Worm (Caenorhabditis elegans): ENCODE results near the gene C09B8.8.

The C09B8.8 gene

ce11 chrX:6020782-6021181 lies 5.5 kb downstream of the C09B8.8 start:
- TF ChIP-seq hnd-1 (tag; optimal IDR thresholded peaks at IDR 0.05) = no peak

- TF ChIP-seq ets-7 (tag; optimal IDR thresholded peaks at IDR 0.05) (no peak), tra-4 (tag; optimal IDR thresholded peaks at IDR 0.05) (no peak), aly-1 (tag; optimal IDR thresholded peaks at IDR 0.05) (no peak), ceh-13 (GFP tag; optimal IDR thresholded peaks at IDR 0.05) (no peak), flt-1 (GFP tag; IDR thresholded peaks at IDR 0.05) (no peak), F13C5.2 (tag; optimal IDR thresholded peaks at IDR 0.05) (no peak), hnd-1 (tag; optimal IDR thresholded peaks at IDR 0.05) (no peak), tbx-11 (GFP tag; IDR thresholded peaks at IDR 0.05) (no peak), hmg-4 (GFP tag; optimal IDR thresholded peaks at IDR 0.05) (no peak), B0310.2 (tag; optimal IDR thresholded peaks at IDR 0.05) (no peak), sea-1 (GFP tag; conservative IDR thresholded peaks at IDR 0.05) (no peak), ceh-36 (tag; optimal IDR thresholded peaks at IDR 0.05) (no peak), tbx-37 (GFP tag; conservative IDR thresholded peaks at IDR 0.05) (no peak), ama-1 (optimal IDR thresholded peaks at IDR 0.05) (no peak), scrt-1 (GFP tag; IDR thresholded peaks at IDR 0.05) (no peak), hmbx-1 (tag; optimal IDR thresholded peaks at IDR 0.05) (no peak), pes-1 (GFP tag; IDR thresholded peaks at IDR 0.05) (no peak)
These were observed 7.2 kb downstream of the C09B8.8 start, which contains the start of gene lelo-3 for ce11 chrX:6022469-6022868. Gene lelo-3, minus strand, starts transcription at chrX:6022569.

- no peak for TF ChIP-seq aly-1 (tag; optimal IDR thresholded peaks at IDR 0.05)
- no peak for TF ChIP-seq hnd-1 (tag; optimal IDR thresholded peaks at IDR 0.05)
- no peak for TF ChIP-seq tbx-11 (GFP tag; IDR thresholded peaks at IDR 0.05)
- TF ChIP-seq scrt-1 (GFP tag; IDR thresholded peaks at IDR 0.05) = no peak
- no peak for TF ChIP-seq ceh-36 (tag; optimal IDR thresholded peaks at IDR 0.05)
- TF ChIP-seq ets-7 (tag; optimal IDR thresholded peaks at IDR 0.05) = no peak
- no peak for TF ChIP-seq ama-1 (optimal IDR thresholded peaks at IDR 0.05)
- no peak for TF ChIP-seq ceh-13 (GFP tag; optimal IDR thresholded peaks at IDR 0.05)
- TF ChIP-seq hmg-4 (GFP tag; optimal IDR thresholded peaks at IDR 0.05) = no peak
- TF ChIP-seq sea-1 (GFP tag; conservative IDR thresholded peaks at IDR 0.05) = no peak
- TF ChIP-seq flt-1 (GFP tag; IDR thresholded peaks at IDR 0.05) = no peak
These were observed 9.7 kb downstream of the C09B8.8 start for ce11 chrX:6024977-6025376.

- no peak for TF ChIP-seq pes-1 (GFP tag; IDR thresholded peaks at IDR 0.05)
- TF ChIP-seq tra-4 (tag; optimal IDR thresholded peaks at IDR 0.05) = no peak
- no peak for TF ChIP-seq scrt-1 (GFP tag; IDR thresholded peaks at IDR 0.05)
- TF ChIP-seq F13C5.2 (tag; optimal IDR thresholded peaks at IDR 0.05) = no peak
- TF ChIP-seq B0310.2 (tag; optimal IDR thresholded peaks at IDR 0.05) = no peak
- TF ChIP-seq tbx-37 (GFP tag; conservative IDR thresholded peaks at IDR 0.05) = no peak
- TF ChIP-seq hmbx-1 (tag; optimal IDR thresholded peaks at IDR 0.05) = no peak
- no peak for TF ChIP-seq tbx-11 (GFP tag; IDR thresholded peaks at IDR 0.05)
- TF ChIP-seq hmg-4 (GFP tag; optimal IDR thresholded peaks at IDR 0.05) = no peak
- TF ChIP-seq ceh-36 (tag; optimal IDR thresholded peaks at IDR 0.05) = no peak
- no peak for TF ChIP-seq ama-1 (optimal IDR thresholded peaks at IDR 0.05)
- no peak for TF ChIP-seq sea-1 (GFP tag; conservative IDR thresholded peaks at IDR 0.05)
- TF ChIP-seq aly-1 (tag; optimal IDR thresholded peaks at IDR 0.05) = no peak
- TF ChIP-seq hnd-1 (tag; optimal IDR thresholded peaks at IDR 0.05) = no peak
- no peak for TF ChIP-seq flt-1 (GFP tag; IDR thresholded peaks at IDR 0.05)
- no peak for TF ChIP-seq ceh-13 (GFP tag; optimal IDR thresholded peaks at IDR 0.05)
- TF ChIP-seq ets-7 (tag; optimal IDR thresholded peaks at IDR 0.05) = no peak
These were observed 11.6 kb downstream of the C09B8.8 start for ce11 chrX:6026732-6027528.

- no peak for TF ChIP-seq pes-1 (GFP tag; IDR thresholded peaks at IDR 0.05)
- no peak for TF ChIP-seq ceh-36 (tag; optimal IDR thresholded peaks at IDR 0.05)
- TF ChIP-seq hnd-1 (tag; optimal IDR thresholded peaks at IDR 0.05) = no peak
- TF ChIP-seq ama-1 (optimal IDR thresholded peaks at IDR 0.05) = no peak
- no peak for TF ChIP-seq hmbx-1 (tag; optimal IDR thresholded peaks at IDR 0.05)
- no peak for TF ChIP-seq sea-1 (GFP tag; conservative IDR thresholded peaks at IDR 0.05)
- no peak for TF ChIP-seq aly-1 (tag; optimal IDR thresholded peaks at IDR 0.05)
- no peak for TF ChIP-seq hmg-4 (GFP tag; optimal IDR thresholded peaks at IDR 0.05)
- TF ChIP-seq scrt-1 (GFP tag; IDR thresholded peaks at IDR 0.05) = no peak
- no peak for TF ChIP-seq B0310.2 (tag; optimal IDR thresholded peaks at IDR 0.05)
- no peak for TF ChIP-seq tbx-37 (GFP tag; conservative IDR thresholded peaks at IDR 0.05)
- TF ChIP-seq F13C5.2 (tag; optimal IDR thresholded peaks at IDR 0.05) = no peak
These were observed 13.8 kb downstream of the C09B8.8 start for ce11 chrX:6029075-6029474.

ce11 chrX:6031169-6031568 lies 15.9 kb downstream of the C09B8.8 start, which contains the start of gene ipp-5:
Gene ipp-5, plus strand, starts transcription at chrX:6031469.
- no peak for TF ChIP-seq ama-1 (optimal IDR thresholded peaks at IDR 0.05)
- TF ChIP-seq scrt-1 (GFP tag; IDR thresholded peaks at IDR 0.05) = no peak
- TF ChIP-seq tbx-37 (GFP tag; conservative IDR thresholded peaks at IDR 0.05) = no peak
- TF ChIP-seq pes-1 (GFP tag; IDR thresholded peaks at IDR 0.05) = no peak
- no peak for TF ChIP-seq hnd-1 (tag; optimal IDR thresholded peaks at IDR 0.05)
- TF ChIP-seq ceh-13 (GFP tag; optimal IDR thresholded peaks at IDR 0.05) = no peak
- no peak for TF ChIP-seq ets-7 (tag; optimal IDR thresholded peaks at IDR 0.05)
- no peak for TF ChIP-seq sea-1 (GFP tag; conservative IDR thresholded peaks at IDR 0.05)
- no peak for TF ChIP-seq ceh-36 (tag; optimal IDR thresholded peaks at IDR 0.05)
- no peak for TF ChIP-seq aly-1 (tag; optimal IDR thresholded peaks at IDR 0.05)
- no peak for TF ChIP-seq flt-1 (GFP tag; IDR thresholded peaks at IDR 0.05)
- TF ChIP-seq hmbx-1 (tag; optimal IDR thresholded peaks at IDR 0.05) = no peak
- no peak for TF ChIP-seq tbx-11 (GFP tag; IDR thresholded peaks at IDR 0.05)
- no peak for TF ChIP-seq hmg-4 (GFP tag; optimal IDR thresholded peaks at IDR 0.05)
- no peak for TF ChIP-seq tra-4 (tag; optimal IDR thresholded peaks at IDR 0.05)
- TF ChIP-seq F13C5.2 (tag; optimal IDR thresholded peaks at IDR 0.05) = no peak
- no peak for TF ChIP-seq B0310.2 (tag; optimal IDR thresholded peaks at IDR 0.05)

- TF ChIP-seq F13C5.2 (tag; optimal IDR thresholded peaks at IDR 0.05) = no peak
- no peak for TF ChIP-seq tbx-11 (GFP tag; IDR thresholded peaks at IDR 0.05)
- TF ChIP-seq B0310.2 (tag; optimal IDR thresholded peaks at IDR 0.05) = no peak
These were observed 24.3 kb downstream of the C09B8.8 start, which contains the start of gene hsp-25 for ce11 chrX:6039544-6039943. Gene hsp-25, minus strand, starts transcription at chrX:6039644.
